Worm (Caenorhabditis elegans): ENCODE measurements around the gene mrps-5.

- TF ChIP-seq him-1 (tag; optimal IDR thresholded peaks at IDR 0.05) = no peak
- TF ChIP-seq W03F9.2 (tag; optimal IDR thresholded peaks at IDR 0.05) = no peak
- TF ChIP-seq dao-5 (tag; optimal IDR thresholded peaks at IDR 0.05) = no peak
These were observed 12.6 kb downstream of the mrps-5 start for ce11 chrV:12575846-12576245.

Measured in whole organism, L4/young adult.